Fruit fly (Drosophila melanogaster) whole organism, embryonic: ENCODE results near the gene LSm7.
A peak's percentile ranks its signal among the peaks of the same experiment; 100 is the strongest.

Experiments
- BEAF-32 ChIP-seq: fragments of 200-800 bp; sonication (Bioruptor generic); optimal IDR thresholded peaks from 3 replicates; lab custom pipeline; 2017; ENCODE audit warnings: missing biosample characterization, missing genetic modification characterization, mild to moderate bottlenecking, moderate library complexity, missing genetic modification reagents
- Bdp1 ChIP-seq: fragments of 200-800 bp; sonication (Bioruptor generic); optimal IDR thresholded peaks from 3 replicates; lab custom pipeline; 2016; ENCODE audit warnings: missing biosample characterization, missing genetic modification characterization
- CG10431 ChIP-seq: fragments of 200-800 bp; sonication (Bioruptor generic); optimal IDR thresholded peaks from 3 replicates; lab custom pipeline; 2018; ENCODE audit warnings: missing biosample characterization, mild to moderate bottlenecking, missing genetic modification characterization
- CG10565 ChIP-seq: fragments of 200-800 bp; sonication (Bioruptor generic); optimal IDR thresholded peaks from 3 replicates; lab custom pipeline; 2016; ENCODE audit warnings: missing biosample characterization, mild to moderate bottlenecking, missing genetic modification characterization
- CG11456 ChIP-seq: fragments of 200-800 bp; sonication (Bioruptor generic); IDR thresholded peaks from 3 replicates; pipeline ENCODE4 v1.3.6; 2022; ENCODE audit warnings: missing biosample characterization, missing genetic modification characterization
- CG15269 ChIP-seq: fragments of 200-800 bp; sonication (Bioruptor generic); optimal IDR thresholded peaks from 2 replicates; lab custom pipeline; 2018; ENCODE audit warnings: missing biosample characterization, mild to moderate bottlenecking, missing genetic modification characterization, moderate library complexity
- CG16863 ChIP-seq: fragments of 200-800 bp; sonication (Bioruptor generic); optimal IDR thresholded peaks from 3 replicates; lab custom pipeline; 2016; ENCODE audit warnings: missing biosample characterization, missing genetic modification characterization
- CG17829 ChIP-seq: fragments of 200-800 bp; optimal IDR thresholded peaks from 2 replicates; lab custom pipeline; 2019; ENCODE audit warnings: missing biosample characterization, mild to moderate bottlenecking, missing genetic modification characterization, moderate library complexity
- CG2712 ChIP-seq: fragments of 200-800 bp; optimal IDR thresholded peaks from 3 replicates; lab custom pipeline; 2019; ENCODE audit warnings: missing biosample characterization, mild to moderate bottlenecking, missing genetic modification characterization, moderate library complexity
- CG3407 ChIP-seq: fragments of 200-800 bp; sonication (Bioruptor generic); optimal IDR thresholded peaks from 2 replicates; lab custom pipeline; 2018; ENCODE audit warnings: missing biosample characterization, mild to moderate bottlenecking, missing genetic modification characterization
- CG3995 ChIP-seq: fragments of 200-800 bp; sonication (Bioruptor generic); optimal IDR thresholded peaks from 3 replicates; lab custom pipeline; 2016; ENCODE audit warnings: missing biosample characterization, missing genetic modification characterization
- CG4404 ChIP-seq: fragments of 200-800 bp; sonication (Bioruptor generic); IDR thresholded peaks from 2 replicates; pipeline ENCODE4 v1.3.6; 2022; ENCODE audit warnings: missing biosample characterization, missing genetic modification characterization
- CG6272 ChIP-seq: fragments of 200-800 bp; sonication (Bioruptor generic); IDR thresholded peaks from 2 replicates; pipeline ENCODE4 v1.3.6; 2022; ENCODE audit warnings: missing biosample characterization, missing genetic modification characterization
- CG6689 ChIP-seq: fragments of 200-800 bp; sonication (Bioruptor generic); IDR thresholded peaks from 2 replicates; pipeline ENCODE4 v1.3.6; 2022; ENCODE audit warnings: missing biosample characterization, missing genetic modification characterization
- CG7786 ChIP-seq: fragments of 200-800 bp; sonication (Bioruptor generic); optimal IDR thresholded peaks from 2 replicates; lab custom pipeline; 2016; ENCODE audit warnings: missing biosample characterization, missing genetic modification characterization
- CG8944 ChIP-seq: fragments of 200-800 bp; sonication (Bioruptor generic); optimal IDR thresholded peaks from 3 replicates; lab custom pipeline; 2016; ENCODE audit warnings: missing biosample characterization, missing genetic modification characterization
- CoRest ChIP-seq: fragments of 200-800 bp; sonication (Bioruptor generic); optimal IDR thresholded peaks from 3 replicates; lab custom pipeline; 2018; ENCODE audit warnings: missing biosample characterization, mild to moderate bottlenecking, missing genetic modification characterization, moderate library complexity
- Dref ChIP-seq: fragments of 200-800 bp; sonication (Bioruptor generic); IDR thresholded peaks from 2 replicates; pipeline ENCODE4 v1.3.6; 2022; ENCODE audit warnings: missing biosample characterization, missing genetic modification characterization
- Ets97D ChIP-seq: fragments of 200-800 bp; sonication (Bioruptor generic); optimal IDR thresholded peaks from 3 replicates; lab custom pipeline; 2016; ENCODE audit warnings: missing biosample characterization, missing genetic modification characterization
- Hand ChIP-seq: fragments of 200-800 bp; sonication (Bioruptor generic); optimal IDR thresholded peaks from 2 replicates; lab custom pipeline; 2017; ENCODE audit warnings: mild to moderate bottlenecking, missing biosample characterization, missing genetic modification reagents, missing genetic modification characterization
- HmgZ ChIP-seq: fragments of 200-800 bp; sonication (Bioruptor generic); optimal IDR thresholded peaks from 2 replicates; lab custom pipeline; 2018; ENCODE audit warnings: missing biosample characterization, mild to moderate bottlenecking, missing genetic modification characterization
- Lpt ChIP-seq: fragments of >200 bp; optimal IDR thresholded peaks from 2 replicates; lab custom pipeline; 2018; ENCODE audit warnings: missing biosample characterization, missing genetic modification characterization
- NC2β ChIP-seq: fragments of 200-800 bp; sonication (Bioruptor generic); optimal IDR thresholded peaks from 2 replicates; lab custom pipeline; 2016; ENCODE audit warnings: missing biosample characterization, missing genetic modification characterization
- Nf-YC ChIP-seq: fragments of 200-800 bp; optimal IDR thresholded peaks from 3 replicates; lab custom pipeline; 2019; ENCODE audit warnings: missing biosample characterization, mild to moderate bottlenecking, missing genetic modification characterization, moderate library complexity
- Scr ChIP-seq: fragments of 200-800 bp; sonication (Bioruptor generic); IDR thresholded peaks from 2 replicates; pipeline ENCODE4 v1.3.6; 2022; ENCODE audit warnings: missing biosample characterization, missing genetic modification characterization; ENCODE audit not compliant: partially characterized antibody
- Usf ChIP-seq: fragments of 200-800 bp; sonication (Bioruptor generic); optimal IDR thresholded peaks from 2 replicates; lab custom pipeline; 2017; ENCODE audit warnings: missing genotype, missing biosample characterization, missing genetic modification characterization
- YL-1 ChIP-seq: fragments of 200-800 bp; sonication (Bioruptor generic); optimal IDR thresholded peaks from 3 replicates; lab custom pipeline; 2017; ENCODE audit warnings: missing biosample characterization, mild to moderate bottlenecking, missing genetic modification characterization
- ab ChIP-seq: fragments of 200-800 bp; sonication (Bioruptor generic); optimal IDR thresholded peaks from 2 replicates; lab custom pipeline; 2016; ENCODE audit warnings: missing biosample characterization, missing genetic modification characterization
- abd-A ChIP-seq: fragments of 200-800 bp; sonication (Bioruptor generic); optimal IDR thresholded peaks from 3 replicates; lab custom pipeline; 2019; ENCODE audit warnings: missing biosample characterization, mild to moderate bottlenecking, missing genetic modification characterization, moderate library complexity
- bsh ChIP-seq, 2 experiments: fragments of 200-800 bp; sonication (Bioruptor generic); optimal IDR thresholded peaks; 2 replicates each; lab custom pipeline; 2017 to 2018; ENCODE audit warnings: mild to moderate bottlenecking in 2 of 2, missing biosample characterization in 2 of 2, missing genetic modification characterization in 2 of 2, moderate library complexity in 1 of 2
- caup ChIP-seq: fragments of 200-800 bp; sonication (Bioruptor generic); optimal IDR thresholded peaks from 3 replicates; lab custom pipeline; 2017; ENCODE audit warnings: missing biosample characterization, mild to moderate bottlenecking, missing genetic modification characterization, moderate library complexity; ENCODE audit not compliant: severe bottlenecking
- ftz-f1 ChIP-seq: fragments of 200-800 bp; sonication (Bioruptor generic); optimal IDR thresholded peaks from 2 replicates; lab custom pipeline; 2016; ENCODE audit warnings: missing biosample characterization, missing genetic modification characterization
- gem ChIP-seq: fragments of 200-800 bp; sonication (Bioruptor generic); optimal IDR thresholded peaks from 2 replicates; lab custom pipeline; 2019; ENCODE audit warnings: missing biosample characterization, mild to moderate bottlenecking, missing genetic modification characterization, moderate library complexity
- gro ChIP-seq: fragments of 200-800 bp; sonication (Bioruptor generic); optimal IDR thresholded peaks from 2 replicates; lab custom pipeline; 2016; ENCODE audit warnings: missing biosample characterization, missing genetic modification characterization
- ind ChIP-seq: fragments of 200-800 bp; sonication (Bioruptor generic); optimal IDR thresholded peaks from 3 replicates; lab custom pipeline; 2016; ENCODE audit warnings: missing biosample characterization, missing genetic modification characterization
- insv ChIP-seq, 2 experiments: fragments of 200-800 bp; sonication (Bioruptor generic); optimal IDR thresholded peaks; 3 replicates each; lab custom pipeline; 2016 to 2018; ENCODE audit warnings: missing biosample characterization in 2 of 2, missing genetic modification characterization in 2 of 2
- inv ChIP-seq: fragments of 200-800 bp; sonication (Bioruptor generic); IDR thresholded peaks from 2 replicates; pipeline ENCODE4 v1.3.6; 2022; ENCODE audit warnings: missing biosample characterization, missing genetic modification characterization; ENCODE audit not compliant: partially characterized antibody
- lab ChIP-seq: fragments of 200-800 bp; sonication (Bioruptor generic); optimal IDR thresholded peaks from 3 replicates; lab custom pipeline; 2017; ENCODE audit warnings: missing biosample characterization, missing genetic modification characterization, mild to moderate bottlenecking, moderate library complexity, missing genetic modification reagents
- onecut ChIP-seq: fragments of 200-800 bp; sonication (Bioruptor generic); IDR thresholded peaks from 2 replicates; pipeline ENCODE4 v1.3.6; 2022; ENCODE audit warnings: missing biosample characterization, missing genetic modification characterization
- p53 ChIP-seq: fragments of 200-800 bp; sonication (Bioruptor generic); optimal IDR thresholded peaks from 2 replicates; lab custom pipeline; 2016; ENCODE audit warnings: missing biosample characterization, missing genetic modification characterization
- psq ChIP-seq: fragments of 200-800 bp; sonication (Bioruptor generic); optimal IDR thresholded peaks from 2 replicates; lab custom pipeline; 2017; ENCODE audit warnings: missing biosample characterization, missing genetic modification characterization
- pzg ChIP-seq: fragments of 200-800 bp; sonication (Bioruptor generic); optimal IDR thresholded peaks from 3 replicates; lab custom pipeline; 2018; ENCODE audit warnings: missing biosample characterization, mild to moderate bottlenecking, missing genetic modification characterization, moderate library complexity
- seq ChIP-seq: fragments of 200-800 bp; sonication (Bioruptor generic); IDR thresholded peaks from 2 replicates; pipeline ENCODE4 v1.3.6; 2022; ENCODE audit warnings: missing biosample characterization, missing genetic modification characterization
- tx ChIP-seq: fragments of 200-800 bp; sonication (Bioruptor generic); optimal IDR thresholded peaks from 2 replicates; lab custom pipeline; 2016; ENCODE audit warnings: missing biosample characterization, missing genetic modification characterization
- unc-4 ChIP-seq: fragments of 200-800 bp; sonication (Bioruptor generic); IDR thresholded peaks from 2 replicates; pipeline ENCODE4 v1.3.6; 2022; ENCODE audit warnings: missing biosample characterization, missing genetic modification characterization; ENCODE audit not compliant: partially characterized antibody
- unpg ChIP-seq: fragments of 200-800 bp; sonication (Bioruptor generic); optimal IDR thresholded peaks from 3 replicates; lab custom pipeline; 2018; ENCODE audit warnings: missing biosample characterization, mild to moderate bottlenecking, missing genetic modification characterization, moderate library complexity
- vnd ChIP-seq: fragments of 200-800 bp; sonication (Bioruptor generic); IDR thresholded peaks from 3 replicates; pipeline ENCODE4 v1.3.6; 2022; ENCODE audit warnings: missing biosample characterization, missing genetic modification characterization; ENCODE audit not compliant: partially characterized antibody
- yki ChIP-seq: fragments of >200 bp; optimal IDR thresholded peaks from 3 replicates; lab custom pipeline; 2018

Gene LSm7

dm6 chr2L:16719643-16720515 is 23.0 kb downstream of the LSm7 start, which contains the start of gene Cyt-c-p (continued):
- TF ChIP-seq tx (GFP tag; lab: Kevin White, UChicago) (peak; percentile 16), lab (peak; percentile 64), p53 (GFP tag; lab: Kevin White, UChicago) (peak; percentile 44), unpg (GFP tag; lab: Kevin White, UChicago) (peak; percentile 16), psq (GFP tag; lab: Kevin White, UChicago) (no peak), HmgZ (tag; lab: Kevin White, UChicago) (peak; percentile 80), CG6689 (no peak), caup (GFP tag; lab: Kevin White, UChicago) (peak; percentile 52), CG10431 (GFP tag; lab: Kevin White, UChicago) (peak; percentile 4), inv (GFP tag; lab: Robert Waterston, UW) (peak; percentile 46; the same call in 1 of the 2 replicates), Nf-YC (tag; lab: Kevin White, UChicago) (peak; percentile 55), Scr (GFP tag; lab: Robert Waterston, UW) (peak; percentile 68), CG7786 (no peak), Hand (GFP tag; lab: Kevin White, UChicago) (no peak), insv (GFP tag; optimal IDR thresholded peaks at IDR 0.05; lab: Kevin White, UChicago) (peak in 1 of 2 experiments; percentile 11), YL-1 (GFP tag; lab: Kevin White, UChicago) (peak; percentile 38), CG17829 (tag; lab: Kevin White, UChicago) (peak; percentile 52), CG16863 (GFP tag; lab: Kevin White, UChicago) (peak; percentile 13), unc-4 (GFP tag; lab: Robert Waterston, UW) (peak; percentile 66), gem (tag; lab: Kevin White, UChicago) (peak; percentile 20), CG10565 (GFP tag; lab: Kevin White, UChicago) (no peak), CG2712 (tag; lab: Kevin White, UChicago) (peak; percentile 61), vnd (GFP tag; lab: Robert Waterston, UW) (0 out of 3 replicates have a peak, but pooled peaks have one; percentile 35), abd-A (tag; lab: Kevin White, UChicago) (peak; percentile 94), yki (lab: Kevin White, UChicago) (no peak), Lpt (no peak), CG3995 (no peak), ftz-f1 (GFP tag; lab: Kevin White, UChicago) (peak; percentile 89), CoRest (peak; percentile 63), CG15269 (tag; lab: Kevin White, UChicago) (no peak), ab (GFP tag; lab: Kevin White, UChicago) (no peak), ind (GFP tag; lab: Kevin White, UChicago) (no peak), BEAF-32 (GFP tag; lab: Kevin White, UChicago) (peak; percentile 85), gro (GFP tag; lab: Kevin White, UChicago) (peak; percentile 65), Bdp1 (GFP tag; lab: Kevin White, UChicago) (peak; percentile 32), seq (GFP tag; lab: Robert Waterston, UW) (0 out of 2 replicates have a peak, but pooled peaks have one; percentile 10), Dref (peak; percentile 51), CG4404 (GFP tag; lab: Robert Waterston, UW) (no peak), CG8944 (GFP tag; lab: Kevin White, UChicago) (no peak), NC2β (peak; percentile 35), onecut (GFP tag; lab: Robert Waterston, UW) (peak; percentile 26; the same call in 1 of the 2 replicates), Usf (GFP tag; lab: Kevin White, UChicago) (no peak), pzg (GFP tag; lab: Kevin White, UChicago) (peak; percentile 93), CG11456 (GFP tag; lab: Robert Waterston, UW) (no peak), CG3407 (GFP tag; lab: Kevin White, UChicago) (no peak), Ets97D (GFP tag; lab: Kevin White, UChicago) (peak; percentile 76), CG6272 (GFP tag; lab: Robert Waterston, UW) (no peak; the same call in 1 of the 2 replicates), bsh (GFP tag; optimal IDR thresholded peaks at IDR 0.05; lab: Kevin White, UChicago) (no peak)
